Worm (Caenorhabditis elegans) whole organism, mixed stage, embryonic: Measurements from ENCODE around the gene srt-63.

Source experiments
- M03D4.4 ChIP-seq: sonication (generic microtip); optimal IDR thresholded peaks from 2 replicates; lab custom pipeline; 2017; ENCODE audit warnings: mild to moderate bottlenecking, missing genetic modification characterization, missing compliant biosample characterization
- blmp-1 ChIP-seq: fragments of 150-350 bp; optimal IDR thresholded peaks from 2 replicates; lab custom pipeline; 2014; ENCODE audit warnings: missing biosample characterization, missing genetic modification characterization
- mab-5 ChIP-seq: fragments of 150-350 bp; optimal IDR thresholded peaks from 2 replicates; lab custom pipeline; 2014; ENCODE audit warnings: missing biosample characterization, missing genetic modification characterization
- mep-1 ChIP-seq: fragments of 150-350 bp; optimal IDR thresholded peaks from 2 replicates; lab custom pipeline; 2017; ENCODE audit warnings: missing biosample characterization, missing genetic modification reagents, missing genetic modification characterization, inconsistent platforms
- nhr-12 ChIP-seq: fragments of 150-350 bp; optimal IDR thresholded peaks from 2 replicates; lab custom pipeline; 2014; ENCODE audit warnings: missing biosample characterization, missing genetic modification characterization
- nhr-76 ChIP-seq: sonication (generic microtip); optimal IDR thresholded peaks from 2 replicates; lab custom pipeline; 2017; ENCODE audit warnings: missing biosample characterization, missing genetic modification characterization
- snpc-4 ChIP-seq: fragments of 150-350 bp; optimal IDR thresholded peaks from 2 replicates; lab custom pipeline; 2014; ENCODE audit warnings: missing biosample characterization, missing genetic modification characterization
- unc-39 ChIP-seq: fragments of 150-350 bp; optimal IDR thresholded peaks from 2 replicates; lab custom pipeline; 2014; ENCODE audit warnings: missing biosample characterization, missing genetic modification characterization

ce11 chrV:3236610-3237009 is 19.3 kb downstream of the srt-63 start, which contains the start of the genes K08D9.9 and str-16:
- no peak for TF ChIP-seq snpc-4 (tag; lab: Kevin White, UChicago)
- TF ChIP-seq blmp-1 (tag; lab: Kevin White, UChicago), result no peak
- no peak for TF ChIP-seq nhr-76
- no peak for TF ChIP-seq nhr-12 (tag; lab: Kevin White, UChicago)
- no peak for TF ChIP-seq M03D4.4
- TF ChIP-seq unc-39, result no peak
- TF ChIP-seq mab-5 (tag; lab: Kevin White, UChicago), result no peak
- no peak for TF ChIP-seq mep-1 (tag; lab: Kevin White, UChicago)
